Worm (Caenorhabditis elegans) whole organism, mixed stage, embryonic: Measurements from ENCODE around the gene R10E12.2.

Source experiments
- M03D4.4 ChIP-seq: sonication (generic microtip); optimal IDR thresholded peaks from 2 replicates; lab custom pipeline; 2017; ENCODE audit warnings: mild to moderate bottlenecking, missing genetic modification characterization, missing compliant biosample characterization
- blmp-1 ChIP-seq: fragments of 150-350 bp; optimal IDR thresholded peaks from 2 replicates; lab custom pipeline; 2014; ENCODE audit warnings: missing biosample characterization, missing genetic modification characterization
- ceh-39 ChIP-seq: fragments of 150-350 bp; optimal IDR thresholded peaks from 2 replicates; lab custom pipeline; 2014; ENCODE audit warnings: missing biosample characterization, missing genetic modification characterization
- ceh-43 ChIP-seq: fragments of 200-800 bp; sonication (Bioruptor generic); optimal IDR thresholded peaks from 2 replicates; lab custom pipeline; 2018; ENCODE audit warnings: mild to moderate bottlenecking, missing genetic modification characterization, moderate library complexity, missing compliant biosample characterization
- ceh-83 ChIP-seq: fragments of 200-800 bp; sonication (Bioruptor generic); optimal IDR thresholded peaks from 2 replicates; lab custom pipeline; 2018; ENCODE audit warnings: mild to moderate bottlenecking, missing genetic modification characterization, missing compliant biosample characterization
- ces-1 ChIP-seq: fragments of 150-350 bp; optimal IDR thresholded peaks from 2 replicates; lab custom pipeline; 2014; ENCODE audit warnings: missing biosample characterization, missing genetic modification reagents, missing genetic modification characterization
- cnd-1 ChIP-seq: fragments of 200-800 bp; sonication (Bioruptor generic); optimal IDR thresholded peaks from 2 replicates; lab custom pipeline; 2018; ENCODE audit warnings: mild to moderate bottlenecking, missing genetic modification characterization, missing compliant biosample characterization
- elt-1 ChIP-seq: sonication (generic microtip); optimal IDR thresholded peaks from 2 replicates; lab custom pipeline; 2017; ENCODE audit warnings: missing genetic modification characterization, mild to moderate bottlenecking, missing compliant biosample characterization, antibody characterized with exemption, moderate library complexity, borderline replicate concordance; ENCODE audit not compliant: insufficient read depth
- elt-3 ChIP-seq: fragments of 150-350 bp; optimal IDR thresholded peaks from 2 replicates; lab custom pipeline; 2014; ENCODE audit warnings: missing biosample characterization, missing genetic modification characterization
- flh-1 ChIP-seq: fragments of 200-800 bp; sonication (Bioruptor generic); optimal IDR thresholded peaks from 2 replicates; lab custom pipeline; 2018; ENCODE audit warnings: mild to moderate bottlenecking, missing genetic modification characterization, moderate library complexity, missing compliant biosample characterization
- ham-2 ChIP-seq: fragments of 200-800 bp; sonication (Bioruptor generic); optimal IDR thresholded peaks from 2 replicates; lab custom pipeline; 2018; ENCODE audit warnings: mild to moderate bottlenecking, missing genetic modification characterization, missing compliant biosample characterization
- hlh-1 ChIP-seq: fragments of 150-350 bp; optimal IDR thresholded peaks from 2 replicates; lab custom pipeline; 2014; ENCODE audit warnings: missing biosample characterization, missing genetic modification reagents, missing genetic modification characterization
- lin-13 ChIP-seq: fragments of 150-350 bp; optimal IDR thresholded peaks from 2 replicates; lab custom pipeline; 2014; ENCODE audit warnings: missing biosample characterization, missing genetic modification characterization
- lin-32 ChIP-seq: fragments of 200-800 bp; sonication (Bioruptor generic); optimal IDR thresholded peaks from 2 replicates; lab custom pipeline; 2018; ENCODE audit warnings: mild to moderate bottlenecking, missing genetic modification characterization, missing compliant biosample characterization
- lsy-2 ChIP-seq: fragments of 150-350 bp; optimal IDR thresholded peaks from 2 replicates; lab custom pipeline; 2014; ENCODE audit warnings: missing biosample characterization, missing genetic modification characterization
- nhr-12 ChIP-seq: fragments of 150-350 bp; optimal IDR thresholded peaks from 2 replicates; lab custom pipeline; 2014; ENCODE audit warnings: missing biosample characterization, missing genetic modification characterization
- nhr-2 ChIP-seq: fragments of 150-350 bp; optimal IDR thresholded peaks from 2 replicates; lab custom pipeline; 2014; ENCODE audit warnings: missing biosample characterization, missing genetic modification characterization
- nhr-237 ChIP-seq: fragments of 150-350 bp; optimal IDR thresholded peaks from 2 replicates; lab custom pipeline; 2014; ENCODE audit warnings: missing biosample characterization, missing genetic modification characterization
- nhr-28 ChIP-seq: fragments of 150-350 bp; optimal IDR thresholded peaks from 2 replicates; lab custom pipeline; 2014; ENCODE audit warnings: missing biosample characterization, missing genetic modification characterization
- nhr-76 ChIP-seq: sonication (generic microtip); optimal IDR thresholded peaks from 2 replicates; lab custom pipeline; 2017; ENCODE audit warnings: missing biosample characterization, missing genetic modification characterization
- pha-4 ChIP-seq: fragments of 150-350 bp; optimal IDR thresholded peaks from 2 replicates; lab custom pipeline; 2018; ENCODE audit warnings: missing biosample characterization, missing genetic modification reagents, missing genetic modification characterization
- snpc-4 ChIP-seq: fragments of 150-350 bp; optimal IDR thresholded peaks from 2 replicates; lab custom pipeline; 2014; ENCODE audit warnings: missing biosample characterization, missing genetic modification characterization
- sptf-1 ChIP-seq: sonication (generic microtip); optimal IDR thresholded peaks from 2 replicates; lab custom pipeline; 2017; ENCODE audit warnings: mild to moderate bottlenecking, missing genetic modification characterization, moderate library complexity, missing compliant biosample characterization
- tbx-8 ChIP-seq: fragments of 200-800 bp; sonication (Bioruptor generic); optimal IDR thresholded peaks from 2 replicates; lab custom pipeline; 2018; ENCODE audit warnings: mild to moderate bottlenecking, missing genetic modification characterization, moderate library complexity, missing compliant biosample characterization
- unc-120 ChIP-seq: sonication (generic microtip); optimal IDR thresholded peaks from 2 replicates; lab custom pipeline; 2017; ENCODE audit warnings: missing genetic modification characterization, missing compliant biosample characterization; ENCODE audit not compliant: poor library complexity, severe bottlenecking
- unc-39 ChIP-seq: fragments of 150-350 bp; optimal IDR thresholded peaks from 2 replicates; lab custom pipeline; 2014; ENCODE audit warnings: missing biosample characterization, missing genetic modification characterization
- unc-62 ChIP-seq: fragments of 150-350 bp; optimal IDR thresholded peaks from 2 replicates; lab custom pipeline; 2014; ENCODE audit warnings: missing biosample characterization, missing genetic modification reagents, missing genetic modification characterization
- zip-8 ChIP-seq: fragments of 150-350 bp; optimal IDR thresholded peaks from 2 replicates; lab custom pipeline; 2014; ENCODE audit warnings: missing biosample characterization, missing genetic modification characterization
- ztf-11 ChIP-seq: fragments of 150-350 bp; optimal IDR thresholded peaks from 2 replicates; lab custom pipeline; 2014; ENCODE audit warnings: missing biosample characterization, missing genetic modification characterization

Gene R10E12.2

ce11 chrIII:9950244-9950643 is 23.4 kb downstream of the R10E12.2 start, which contains the start of gene K03H1.13:
Gene K03H1.13, minus strand, starts transcription at chrIII:9950344.
- TF ChIP-seq ceh-83 (GFP tag; lab: Kevin White, UChicago), result no peak
- TF ChIP-seq tbx-8 (GFP tag; lab: Kevin White, UChicago), result no peak
- peak; percentile 21 for TF ChIP-seq ceh-39 (tag; lab: Kevin White, UChicago)
- TF ChIP-seq unc-62, result no peak
- no peak for TF ChIP-seq hlh-1 (tag; lab: Kevin White, UChicago)
- no peak for TF ChIP-seq nhr-28

ce11 chrIII:9946806-9947419 is 26.8 kb downstream of the R10E12.2 start, which contains the start of gene K03H1.7:
Gene K03H1.7, plus strand, starts transcription at chrIII:9947405.
- TF ChIP-seq lin-13 (no peak), cnd-1 (tag; lab: Kevin White, UChicago) (no peak), ham-2 (GFP tag; lab: Kevin White, UChicago) (no peak), unc-120 (no peak)

ce11 chrIII:9944723-9945122 is 28.9 kb downstream of the R10E12.2 start, which contains the start of gene gln-2:
Gene gln-2, minus strand, starts transcription at chrIII:9944823.
- TF ChIP-seq nhr-28 (no peak), blmp-1 (tag; lab: Kevin White, UChicago) (no peak), elt-1 (tag; lab: Kevin White, UChicago) (no peak), hlh-1 (tag; lab: Kevin White, UChicago) (no peak), snpc-4 (no peak), lin-32 (GFP tag; lab: Kevin White, UChicago) (no peak), ztf-11 (tag; lab: Kevin White, UChicago) (no peak), ham-2 (GFP tag; lab: Kevin White, UChicago) (no peak), tbx-8 (GFP tag; lab: Kevin White, UChicago) (no peak), nhr-2 (tag; lab: Kevin White, UChicago) (no peak), ceh-83 (GFP tag; lab: Kevin White, UChicago) (no peak), pha-4 (tag; lab: Kevin White, UChicago) (no peak), elt-3 (tag; lab: Kevin White, UChicago) (no peak), unc-39 (tag; lab: Kevin White, UChicago) (no peak), nhr-237 (no peak), unc-120 (no peak)
- TF ChIP-seq, all 35 proteins: peak for 0

ce11 chrIII:9941020-9941674 is 32.5 kb downstream of the R10E12.2 start, which contains the start of the genes K03H1.9 and K03H1.12:
Gene K03H1.9, minus strand, starts transcription at chrIII:9941490.
Gene K03H1.12, plus strand, starts transcription at chrIII:9941624.
- no peak for TF ChIP-seq lin-32 (GFP tag; lab: Kevin White, UChicago)
- no peak for TF ChIP-seq zip-8 (tag; lab: Kevin White, UChicago)
- TF ChIP-seq unc-62, result no peak
- no peak for TF ChIP-seq ceh-83 (GFP tag; lab: Kevin White, UChicago)
- TF ChIP-seq nhr-76 (tag; lab: Kevin White, UChicago), result no peak
- no peak for TF ChIP-seq sptf-1
- no peak for TF ChIP-seq ceh-39 (tag; lab: Kevin White, UChicago)
- no peak for TF ChIP-seq elt-1 (tag; lab: Kevin White, UChicago)
- TF ChIP-seq ceh-43 (GFP tag; lab: Kevin White, UChicago), result no peak
- TF ChIP-seq lsy-2 (tag; lab: Kevin White, UChicago), result no peak
- no peak for TF ChIP-seq nhr-12 (tag; lab: Kevin White, UChicago)
- no peak for TF ChIP-seq nhr-2 (tag; lab: Kevin White, UChicago)
- TF ChIP-seq ces-1 (GFP tag; lab: Kevin White, UChicago), result no peak
- no peak for TF ChIP-seq nhr-237
- no peak for TF ChIP-seq flh-1 (GFP tag; lab: Kevin White, UChicago)
- no peak for TF ChIP-seq M03D4.4 (tag; lab: Kevin White, UChicago)
- TF ChIP-seq hlh-1 (tag; lab: Kevin White, UChicago), result no peak
- TF ChIP-seq lin-13, result no peak
- TF ChIP-seq unc-39 (tag; lab: Kevin White, UChicago), result no peak

ce11 chrIII:9932091-9932490 is 41.6 kb downstream of the R10E12.2 start, which contains the start of gene dec-7:
Gene dec-7, plus strand, starts transcription at chrIII:9932398.
- TF ChIP-seq lin-13, result no peak
- TF ChIP-seq pha-4 (tag; lab: Kevin White, UChicago), result no peak
- no peak for TF ChIP-seq tbx-8 (GFP tag; lab: Kevin White, UChicago)
- no peak for TF ChIP-seq elt-3 (tag; lab: Kevin White, UChicago)
- TF ChIP-seq unc-120, result no peak
- no peak for TF ChIP-seq ces-1 (GFP tag; lab: Kevin White, UChicago)
- no peak for TF ChIP-seq unc-39 (tag; lab: Kevin White, UChicago)
- TF ChIP-seq, all 35 proteins: peak for 0
